Fruit fly (Drosophila melanogaster) whole organism, embryonic: ENCODE measurements around the gene CG18598.

Experiments
- Atf6 ChIP-seq: fragments of 200-800 bp; sonication (Bioruptor generic); IDR thresholded peaks from 2 replicates; pipeline ENCODE4 v1.3.6; 2022; ENCODE audit warnings: missing biosample characterization, missing genetic modification characterization
- CG10209 ChIP-seq: fragments of 200-800 bp; sonication (Bioruptor generic); optimal IDR thresholded peaks from 3 replicates; lab custom pipeline; 2017; ENCODE audit warnings: missing biosample characterization, mild to moderate bottlenecking, missing genetic modification characterization, missing genetic modification reagents
- CG10565 ChIP-seq: fragments of 200-800 bp; sonication (Bioruptor generic); optimal IDR thresholded peaks from 3 replicates; lab custom pipeline; 2016; ENCODE audit warnings: missing biosample characterization, mild to moderate bottlenecking, missing genetic modification characterization
- CG10654 ChIP-seq: fragments of 200-800 bp; sonication (Bioruptor generic); optimal IDR thresholded peaks from 2 replicates; lab custom pipeline; 2016; ENCODE audit warnings: missing biosample characterization, missing genetic modification characterization
- CG15601 ChIP-seq: fragments of 200-800 bp; sonication (Bioruptor generic); optimal IDR thresholded peaks from 3 replicates; lab custom pipeline; 2019; ENCODE audit warnings: missing biosample characterization, mild to moderate bottlenecking, missing genetic modification characterization, moderate library complexity
- CG17568 ChIP-seq: fragments of 200-800 bp; sonication (Bioruptor generic); optimal IDR thresholded peaks from 2 replicates; lab custom pipeline; 2018; ENCODE audit warnings: missing biosample characterization, mild to moderate bottlenecking, missing genetic modification characterization, moderate library complexity
- CG18011 ChIP-seq: fragments of 200-800 bp; sonication (Bioruptor generic); optimal IDR thresholded peaks from 2 replicates; lab custom pipeline; 2017; ENCODE audit warnings: missing biosample characterization, missing genetic modification characterization, mild to moderate bottlenecking, moderate library complexity, missing genotype
- CG2120 ChIP-seq: fragments of 200-800 bp; sonication (Bioruptor generic); optimal IDR thresholded peaks from 3 replicates; lab custom pipeline; 2016; ENCODE audit warnings: missing biosample characterization, missing genetic modification characterization
- CG2199 ChIP-seq: fragments of 200-800 bp; sonication (Bioruptor generic); IDR thresholded peaks from 3 replicates; pipeline ENCODE4 v1.3.6; 2022; ENCODE audit warnings: missing biosample characterization, missing genetic modification characterization
- CG5245 ChIP-seq: fragments of 200-800 bp; sonication (Bioruptor generic); optimal IDR thresholded peaks from 3 replicates; lab custom pipeline; 2016; ENCODE audit warnings: missing biosample characterization, missing genetic modification characterization
- CG6175 ChIP-seq: fragments of 200-800 bp; sonication (Bioruptor generic); IDR thresholded peaks from 3 replicates; pipeline ENCODE4 v1.3.6; 2022; ENCODE audit warnings: missing biosample characterization, missing genetic modification characterization
- CG6254 ChIP-seq: fragments of 200-800 bp; sonication (Bioruptor generic); optimal IDR thresholded peaks from 3 replicates; lab custom pipeline; 2017; ENCODE audit warnings: mild to moderate bottlenecking, missing biosample characterization, missing genetic modification reagents, missing genetic modification characterization
- CG9797 ChIP-seq: fragments of 200-800 bp; sonication (Bioruptor generic); optimal IDR thresholded peaks from 3 replicates; lab custom pipeline; 2018; ENCODE audit warnings: missing biosample characterization, mild to moderate bottlenecking, missing genetic modification characterization
- CHES-1-like ChIP-seq: fragments of 200-800 bp; sonication (Bioruptor generic); optimal IDR thresholded peaks from 2 replicates; lab custom pipeline; 2016; ENCODE audit warnings: missing biosample characterization, missing genetic modification characterization
- CTCF ChIP-seq: fragments of 200-800 bp; sonication (Bioruptor generic); optimal IDR thresholded peaks from 2 replicates; lab custom pipeline; 2017; ENCODE audit warnings: missing biosample characterization, mild to moderate bottlenecking, missing genetic modification characterization, moderate library complexity
- Dfd ChIP-seq, 2 experiments: fragments of >200 bp; optimal IDR thresholded peaks; 2 replicates each; lab custom pipeline; 2017; ENCODE audit warnings: missing biosample characterization in 2 of 2, missing genetic modification characterization in 2 of 2
- Dll ChIP-seq: fragments of 200-800 bp; sonication (Bioruptor generic); IDR thresholded peaks from 4 replicates; pipeline ENCODE4 v1.3.6; 2022; ENCODE audit warnings: missing biosample characterization, missing genetic modification characterization; ENCODE audit not compliant: partially characterized antibody
- Fer1 ChIP-seq: fragments of 200-800 bp; sonication (Bioruptor generic); optimal IDR thresholded peaks from 2 replicates; lab custom pipeline; 2017; ENCODE audit warnings: missing biosample characterization, mild to moderate bottlenecking, missing genetic modification characterization
- Hsf ChIP-seq: fragments of 200-800 bp; sonication (Bioruptor generic); optimal IDR thresholded peaks from 3 replicates; lab custom pipeline; 2016; ENCODE audit warnings: missing biosample characterization, missing genetic modification characterization
- MBD-R2 ChIP-seq: fragments of 200-800 bp; sonication (Bioruptor generic); IDR thresholded peaks from 2 replicates; pipeline ENCODE4 v1.3.6; 2022; ENCODE audit warnings: missing biosample characterization, missing genetic modification characterization
- MESR4 ChIP-seq: fragments of 200-800 bp; sonication (Bioruptor generic); optimal IDR thresholded peaks from 2 replicates; lab custom pipeline; 2018; ENCODE audit warnings: missing biosample characterization, mild to moderate bottlenecking, missing genetic modification characterization, moderate library complexity
- Max ChIP-seq: fragments of 200-800 bp; sonication (Bioruptor generic); optimal IDR thresholded peaks from 2 replicates; lab custom pipeline; 2016; ENCODE audit warnings: missing biosample characterization, mild to moderate bottlenecking, missing genetic modification characterization
- Med ChIP-seq: fragments of 200-800 bp; sonication (Bioruptor generic); peaks from one replicate; lab custom pipeline; 2016; ENCODE audit warnings: missing biosample characterization, missing genetic modification characterization, mild to moderate bottlenecking, inconsistent platforms, moderate library complexity
- NC2β ChIP-seq: fragments of 200-800 bp; sonication (Bioruptor generic); optimal IDR thresholded peaks from 2 replicates; lab custom pipeline; 2016; ENCODE audit warnings: missing biosample characterization, missing genetic modification characterization
- Oaz ChIP-seq: fragments of 200-800 bp; sonication (Bioruptor generic); IDR thresholded peaks from 2 replicates; pipeline ENCODE4 v1.3.6; 2022; ENCODE audit warnings: missing biosample characterization, missing genetic modification characterization
- Rfx ChIP-seq: fragments of 200-800 bp; sonication (Bioruptor generic); IDR thresholded peaks from 2 replicates; pipeline ENCODE4 v1.3.6; 2022; ENCODE audit warnings: missing biosample characterization, missing genetic modification characterization
- Sin3A ChIP-seq: fragments of >200 bp; optimal IDR thresholded peaks from 2 replicates; lab custom pipeline; 2018
- Stat92E ChIP-seq, 3 experiments: fragments of >200 bp in 2 of 3; fragments of 200-800 bp in 1 of 3; sonication (Bioruptor generic) in 1 of 3; optimal IDR thresholded peaks; 2 replicates each; lab custom pipeline; 2017 to 2019; ENCODE audit warnings: missing biosample characterization in 3 of 3, missing genetic modification characterization in 3 of 3, mild to moderate bottlenecking in 1 of 3, moderate library complexity in 1 of 3
- TFAM ChIP-seq: fragments of 200-800 bp; sonication (Bioruptor generic); optimal IDR thresholded peaks from 2 replicates; lab custom pipeline; 2017; ENCODE audit warnings: missing biosample characterization, missing genetic modification characterization, inconsistent platforms
- Taf1 ChIP-seq: fragments of 200-800 bp; sonication (Bioruptor generic); IDR thresholded peaks from 2 replicates; pipeline ENCODE4 v1.3.6; 2022; ENCODE audit warnings: missing biosample characterization, missing genetic modification characterization
- Xrp1 ChIP-seq: fragments of 200-800 bp; sonication (Bioruptor generic); IDR thresholded peaks from 2 replicates; pipeline ENCODE4 v1.3.6; 2022; ENCODE audit warnings: missing biosample characterization, missing genetic modification characterization
- br ChIP-seq: fragments of >200 bp; optimal IDR thresholded peaks from 2 replicates; lab custom pipeline; 2017
- caup ChIP-seq: fragments of 200-800 bp; sonication (Bioruptor generic); optimal IDR thresholded peaks from 3 replicates; lab custom pipeline; 2017; ENCODE audit warnings: missing biosample characterization, mild to moderate bottlenecking, missing genetic modification characterization, moderate library complexity; ENCODE audit not compliant: severe bottlenecking
- chm ChIP-seq: fragments of 200-800 bp; sonication (Bioruptor generic); IDR thresholded peaks from 2 replicates; pipeline ENCODE4 v1.3.6; 2022; ENCODE audit warnings: missing biosample characterization, missing genetic modification characterization
- exex ChIP-seq: fragments of 200-800 bp; sonication (Bioruptor generic); optimal IDR thresholded peaks from 4 replicates; lab custom pipeline; 2018; ENCODE audit warnings: missing biosample characterization, mild to moderate bottlenecking, missing genetic modification characterization, moderate library complexity
- ham ChIP-seq: fragments of 200-800 bp; sonication (Bioruptor generic); IDR thresholded peaks from 2 replicates; pipeline ENCODE4 v1.3.6; 2022; ENCODE audit warnings: missing biosample characterization, missing genetic modification characterization
- jing ChIP-seq: fragments of 200-800 bp; sonication (Bioruptor generic); optimal IDR thresholded peaks from 2 replicates; lab custom pipeline; 2018; ENCODE audit warnings: missing biosample characterization, mild to moderate bottlenecking, missing genetic modification characterization
- kah ChIP-seq: fragments of 200-800 bp; sonication (Bioruptor generic); optimal IDR thresholded peaks from 2 replicates; lab custom pipeline; 2018; ENCODE audit warnings: missing biosample characterization, mild to moderate bottlenecking, missing genetic modification characterization
- lola ChIP-seq, 3 experiments: fragments of >200 bp in 2 of 3; fragments of 200-800 bp in 1 of 3; sonication (Bioruptor generic) in 1 of 3; optimal IDR thresholded peaks; 2 replicates each; lab custom pipeline; 2017 to 2019; ENCODE audit warnings: missing biosample characterization in 3 of 3, missing genetic modification characterization in 3 of 3, mild to moderate bottlenecking in 1 of 3, moderate library complexity in 1 of 3
- lov ChIP-seq, 2 experiments: fragments of 200-800 bp in 1 of 2; fragments of >200 bp in 1 of 2; sonication (Bioruptor generic) in 1 of 2; IDR thresholded peaks in 1 of 2; optimal IDR thresholded peaks in 1 of 2; 2 replicates in 1 of 2; 3 replicates in 1 of 2; pipeline versions ENCODE4 v1.3.6 to Lab custom; 2017 to 2022; ENCODE audit warnings: missing biosample characterization in 1 of 2, missing genetic modification characterization in 1 of 2
- nom ChIP-seq: fragments of 200-800 bp; sonication (Bioruptor generic); optimal IDR thresholded peaks from 2 replicates; lab custom pipeline; 2017; ENCODE audit warnings: missing biosample characterization, missing genetic modification characterization, mild to moderate bottlenecking, moderate library complexity, missing genetic modification reagents
- prd ChIP-seq, 3 experiments: fragments of >200 bp in 2 of 3; fragments of 200-800 bp in 1 of 3; sonication (Bioruptor generic) in 1 of 3; optimal IDR thresholded peaks in 2 of 3; IDR thresholded peaks in 1 of 3; 2 replicates in 2 of 3; 3 replicates in 1 of 3; pipeline versions ENCODE4 v1.3.6 to Lab custom; 2017 to 2022; ENCODE audit warnings: missing biosample characterization in 1 of 3, missing genetic modification characterization in 1 of 3
- slbo ChIP-seq: fragments of 200-800 bp; sonication (Bioruptor generic); IDR thresholded peaks from 2 replicates; pipeline ENCODE4 v1.3.6; 2022; ENCODE audit warnings: missing biosample characterization, missing genetic modification characterization
- slp2 ChIP-seq: fragments of 200-800 bp; sonication (Bioruptor generic); optimal IDR thresholded peaks from 2 replicates; lab custom pipeline; 2016; ENCODE audit warnings: missing biosample characterization, missing genetic modification characterization
- sqz ChIP-seq: fragments of 200-800 bp; sonication (Bioruptor generic); optimal IDR thresholded peaks from 3 replicates; lab custom pipeline; 2018; ENCODE audit warnings: missing biosample characterization, mild to moderate bottlenecking, missing genetic modification characterization
- trem ChIP-seq: fragments of 200-800 bp; optimal IDR thresholded peaks from 3 replicates; lab custom pipeline; 2019; ENCODE audit warnings: missing biosample characterization, mild to moderate bottlenecking, missing genetic modification characterization, moderate library complexity
- vvl ChIP-seq: fragments of 200-800 bp; sonication (Bioruptor generic); IDR thresholded peaks from 2 replicates; pipeline ENCODE4 v1.3.6; 2022; ENCODE audit warnings: missing biosample characterization, missing genetic modification characterization

The CG18598 gene

dm6 chr3R:18226809-18227157 is 24.1 kb upstream of the CG18598 start (continued):
- no peak for TF ChIP-seq slbo

- TF ChIP-seq nom (GFP tag; lab: Kevin White, UChicago), result peak; percentile 35
- peak; percentile 80 for TF ChIP-seq exex (tag; lab: Kevin White, UChicago)
- TF ChIP-seq CG15601 (tag; lab: Kevin White, UChicago), result no peak
Observed at dm6 chr3R:18227385-18227784, 23.5 kb upstream of the CG18598 start.

- TF ChIP-seq CG9797 (GFP tag; lab: Kevin White, UChicago), result no peak
- TF ChIP-seq sqz, result no peak
- TF ChIP-seq TFAM, result no peak
- TF ChIP-seq lola (GFP tag; optimal IDR thresholded peaks at IDR 0.05; lab: Kevin White, UChicago), result no peak
- no peak for TF ChIP-seq MBD-R2
- TF ChIP-seq Stat92E (GFP tag; optimal IDR thresholded peaks at IDR 0.05; lab: Kevin White, UChicago), result no peak
- TF ChIP-seq CHES-1-like (GFP tag; lab: Kevin White, UChicago), result no peak
- TF ChIP-seq jing (GFP tag; lab: Kevin White, UChicago), result no peak
- TF ChIP-seq CG2199, result no peak
- no peak for TF ChIP-seq Hsf (GFP tag; lab: Kevin White, UChicago)
- no peak for TF ChIP-seq CG10209 (GFP tag; lab: Kevin White, UChicago)
- TF ChIP-seq br (lab: Kevin White, UChicago), result no peak
- no peak for TF ChIP-seq CTCF (GFP tag; lab: Kevin White, UChicago)
- TF ChIP-seq Dll, result no peak
- TF ChIP-seq CG10654 (GFP tag; lab: Kevin White, UChicago), result no peak
- no peak for TF ChIP-seq Sin3A
- no peak for TF ChIP-seq Max (GFP tag; lab: Kevin White, UChicago)
- no peak for TF ChIP-seq trem
- TF ChIP-seq ham (GFP tag; lab: Robert Waterston, UW), result no peak
- no peak for TF ChIP-seq Dfd (GFP tag; optimal IDR thresholded peaks at IDR 0.05; lab: Kevin White, UChicago)
- no peak for TF ChIP-seq caup (GFP tag; lab: Kevin White, UChicago)
- TF ChIP-seq Oaz (GFP tag; lab: Robert Waterston, UW), result no peak
- TF ChIP-seq MESR4, result no peak
- TF ChIP-seq slp2, result no peak
- no peak for TF ChIP-seq kah (GFP tag; lab: Kevin White, UChicago)
- no peak for TF ChIP-seq Taf1 (GFP tag; lab: Robert Waterston, UW)
- TF ChIP-seq Fer1 (GFP tag; lab: Kevin White, UChicago), result no peak
- peak; percentile 31; the same call in 1 of the 2 replicates for TF ChIP-seq Rfx (GFP tag; lab: Robert Waterston, UW)
- TF ChIP-seq prd (optimal IDR thresholded peaks at IDR 0.05; lab: Kevin White, UChicago), result no peak
- 0 out of 3 replicates have a peak, but pooled peaks have one; percentile 31 for TF ChIP-seq prd (GFP tag; IDR thresholded peaks at IDR 0.05; lab: Robert Waterston, UW)
- TF ChIP-seq CG5245, result no peak
- peak; percentile 35 for TF ChIP-seq CG2120
- peak; percentile 45; the same call in 1 of the 2 replicates for TF ChIP-seq Atf6
- TF ChIP-seq vvl, result peak; percentile 31; the same call in 1 of the 2 replicates
- TF ChIP-seq chm (GFP tag; lab: Robert Waterston, UW), result peak; percentile 10; the same call in 1 of the 2 replicates
- no peak for TF ChIP-seq CG10565 (GFP tag; lab: Kevin White, UChicago)
- no peak for TF ChIP-seq NC2β
- no peak for TF ChIP-seq CG18011 (GFP tag; lab: Kevin White, UChicago)
- no peak for TF ChIP-seq CG6175 (GFP tag; lab: Robert Waterston, UW)
- no peak for TF ChIP-seq lov (optimal IDR thresholded peaks at IDR 0.05; lab: Kevin White, UChicago)
- no peak for TF ChIP-seq lov (GFP tag; IDR thresholded peaks at IDR 0.05; lab: Robert Waterston, UW)
- no peak for TF ChIP-seq CG6254
- no peak for TF ChIP-seq CG17568 (GFP tag; lab: Kevin White, UChicago)
- TF ChIP-seq Xrp1 (GFP tag; lab: Robert Waterston, UW), result 0 out of 2 replicates have a peak, but pooled peaks have one; percentile 18
- peak; percentile 56 for TF ChIP-seq Med
Observed at dm6 chr3R:18228713-18229222, 22.1 kb upstream of the CG18598 start.
